Worm (Caenorhabditis elegans) whole organism, L3 larva: ENCODE measurements around the gene F46H5.2.

ENCODE experiments used
- ZK546.5 ChIP-seq: sonication (generic microtip); optimal IDR thresholded peaks from 2 replicates; lab custom pipeline; 2017; ENCODE audit warnings: missing biosample characterization, missing genetic modification characterization
- aly-2 ChIP-seq: fragments of 150-350 bp; optimal IDR thresholded peaks from 2 replicates; lab custom pipeline; 2014; ENCODE audit warnings: missing biosample characterization, missing genetic modification characterization
- ceh-28 ChIP-seq: fragments of 150-350 bp; optimal IDR thresholded peaks from 2 replicates; lab custom pipeline; 2014; ENCODE audit warnings: missing biosample characterization, missing genetic modification reagents, missing genetic modification characterization
- ceh-82 ChIP-seq: fragments of 150-350 bp; optimal IDR thresholded peaks from 2 replicates; lab custom pipeline; 2014; ENCODE audit warnings: missing biosample characterization, missing genetic modification characterization
- ceh-9 ChIP-seq: sonication (generic microtip); optimal IDR thresholded peaks from 2 replicates; lab custom pipeline; 2018; ENCODE audit warnings: missing biosample characterization, missing genetic modification characterization
- daf-12 ChIP-seq: fragments of 150-350 bp; optimal IDR thresholded peaks from 2 replicates; lab custom pipeline; 2014; ENCODE audit warnings: missing biosample characterization, missing genetic modification reagents, missing genetic modification characterization
- egl-27 ChIP-seq: sonication (generic microtip); optimal IDR thresholded peaks from 4 replicates; lab custom pipeline; 2017; ENCODE audit warnings: missing biosample characterization, missing genetic modification reagents, missing genetic modification characterization
- elt-2 ChIP-seq: sonication (generic microtip); optimal IDR thresholded peaks from 2 replicates; lab custom pipeline; 2016; ENCODE audit warnings: missing genetic modification reagents, mild to moderate bottlenecking, missing genetic modification characterization, missing compliant biosample characterization
- elt-3 ChIP-seq, 3 experiments: fragments of 150-350 bp in 1 of 3; sonication (generic microtip) in 2 of 3; optimal IDR thresholded peaks; 2 replicates in 2 of 3; 4 replicates in 1 of 3; lab custom pipeline; 2014 to 2017; ENCODE audit warnings: missing biosample characterization in 3 of 3, missing genetic modification characterization in 3 of 3
- eor-1 ChIP-seq, 2 experiments: fragments of 150-350 bp; optimal IDR thresholded peaks; 2 replicates each; lab custom pipeline; 2014 to 2018; ENCODE audit warnings: missing biosample characterization in 2 of 2, missing genetic modification characterization in 2 of 2
- fkh-10 ChIP-seq: sonication (generic microtip); optimal IDR thresholded peaks from 2 replicates; lab custom pipeline; 2017; ENCODE audit warnings: missing biosample characterization, missing genetic modification reagents, missing genetic modification characterization
- fkh-2 ChIP-seq: fragments of 150-350 bp; optimal IDR thresholded peaks from 2 replicates; lab custom pipeline; 2014; ENCODE audit warnings: missing biosample characterization, missing genetic modification reagents, missing genetic modification characterization
- hmg-11 ChIP-seq: sonication (generic microtip); optimal IDR thresholded peaks from 2 replicates; lab custom pipeline; 2016; ENCODE audit warnings: missing genetic modification characterization, missing compliant biosample characterization
- lin-39 ChIP-seq: fragments of 150-350 bp; optimal IDR thresholded peaks from 2 replicates; lab custom pipeline; 2018; ENCODE audit warnings: missing biosample characterization, missing genetic modification reagents, missing genetic modification characterization
- lsy-12 ChIP-seq: sonication (generic microtip); optimal IDR thresholded peaks from 2 replicates; lab custom pipeline; 2016; ENCODE audit warnings: mild to moderate bottlenecking, missing genetic modification characterization, missing compliant biosample characterization
- mdl-1 ChIP-seq: fragments of 150-350 bp; optimal IDR thresholded peaks from 2 replicates; lab custom pipeline; 2014; ENCODE audit warnings: missing biosample characterization, missing genetic modification characterization
- mml-1 ChIP-seq: fragments of 150-350 bp; sonication (generic microtip); optimal IDR thresholded peaks from 3 replicates; lab custom pipeline; 2014; ENCODE audit warnings: missing biosample characterization, missing genetic modification characterization
- nhr-12 ChIP-seq: fragments of 150-350 bp; optimal IDR thresholded peaks from 2 replicates; lab custom pipeline; 2014; ENCODE audit warnings: missing biosample characterization, missing genetic modification characterization
- nhr-23 ChIP-seq: fragments of 150-350 bp; optimal IDR thresholded peaks from 2 replicates; lab custom pipeline; 2014; ENCODE audit warnings: missing biosample characterization, missing genetic modification reagents, missing genetic modification characterization
- nhr-237 ChIP-seq: fragments of 150-350 bp; optimal IDR thresholded peaks from 2 replicates; lab custom pipeline; 2014; ENCODE audit warnings: missing biosample characterization, missing genetic modification characterization
- nhr-25 ChIP-seq: sonication (generic microtip); optimal IDR thresholded peaks from 2 replicates; lab custom pipeline; 2017; ENCODE audit warnings: missing biosample characterization, missing genetic modification characterization
- nhr-67 ChIP-seq: fragments of 150-350 bp; optimal IDR thresholded peaks from 2 replicates; lab custom pipeline; 2014; ENCODE audit warnings: missing biosample characterization, missing genetic modification characterization
- nhr-76 ChIP-seq: fragments of 150-350 bp; sonication (generic microtip); optimal IDR thresholded peaks from 5 replicates; lab custom pipeline; 2014; ENCODE audit warnings: missing biosample characterization, missing genetic modification characterization
- pha-4 ChIP-seq: fragments of 150-350 bp; optimal IDR thresholded peaks from 2 replicates; lab custom pipeline; 2014; ENCODE audit warnings: missing biosample characterization, missing genetic modification reagents, missing genetic modification characterization
- pqm-1 ChIP-seq: fragments of 150-350 bp; optimal IDR thresholded peaks from 2 replicates; lab custom pipeline; 2017; ENCODE audit warnings: missing biosample characterization, missing genetic modification characterization, inconsistent platforms
- sea-2 ChIP-seq: fragments of 150-350 bp; sonication (generic microtip); optimal IDR thresholded peaks from 4 replicates; lab custom pipeline; 2014; ENCODE audit warnings: missing biosample characterization, missing genetic modification reagents, missing genetic modification characterization
- unc-62 ChIP-seq: fragments of 150-350 bp; sonication (generic microtip); optimal IDR thresholded peaks from 4 replicates; lab custom pipeline; 2014; ENCODE audit warnings: missing biosample characterization, missing genetic modification reagents, missing genetic modification characterization
- zag-1 ChIP-seq: fragments of 150-350 bp; optimal IDR thresholded peaks from 2 replicates; lab custom pipeline; 2014; ENCODE audit warnings: missing biosample characterization, missing genetic modification characterization
- ztf-4 ChIP-seq: fragments of 150-350 bp; optimal IDR thresholded peaks from 2 replicates; lab custom pipeline; 2014; ENCODE audit warnings: missing biosample characterization, missing genetic modification characterization

Gene F46H5.2

ce11 chrX:7264591-7265306 is 699 bp upstream of the F46H5.2 start (continued):
- TF ChIP-seq pha-4 (tag; lab: Kevin White, UChicago) = peak; percentile 93

- TF ChIP-seq elt-2 (tag; lab: Kevin White, UChicago) = no peak
- no peak for TF ChIP-seq nhr-237
- no peak for TF ChIP-seq pqm-1 (tag; lab: Kevin White, UChicago)
- TF ChIP-seq nhr-67 (tag; lab: Kevin White, UChicago) = no peak
- no peak for TF ChIP-seq aly-2
- no peak for TF ChIP-seq unc-62 (GFP tag; lab: Kevin White, UChicago)
- no peak for TF ChIP-seq mml-1 (tag; lab: Kevin White, UChicago)
- no peak for TF ChIP-seq lsy-12 (tag; lab: Kevin White, UChicago)
- TF ChIP-seq lin-39 = no peak
These were observed 3.5 kb downstream of the F46H5.2 start for ce11 chrX:7268965-7269364.

- TF ChIP-seq eor-1 (tag; optimal IDR thresholded peaks at IDR 0.05; lab: Kevin White, UChicago) (no peak), nhr-23 (tag; lab: Kevin White, UChicago) (no peak), elt-2 (tag; lab: Kevin White, UChicago) (no peak), nhr-12 (tag; lab: Kevin White, UChicago) (no peak), lin-39 (no peak), mdl-1 (tag; lab: Kevin White, UChicago) (no peak), ceh-28 (tag; lab: Kevin White, UChicago) (no peak), ztf-4 (no peak), nhr-67 (tag; lab: Kevin White, UChicago) (no peak), lsy-12 (tag; lab: Kevin White, UChicago) (no peak), sea-2 (GFP tag; lab: Kevin White, UChicago) (no peak), ceh-82 (tag; lab: Kevin White, UChicago) (no peak), egl-27 (no peak), zag-1 (tag; lab: Kevin White, UChicago) (no peak)
These were observed 3.9 kb downstream of the F46H5.2 start, which contains the start of gene grd-7 for ce11 chrX:7269379-7269778. Gene grd-7, minus strand, starts transcription at chrX:7269479.

ce11 chrX:7271968-7272367 is 6.5 kb downstream of the F46H5.2 start, which contains the start of gene F46H5.11:
Gene F46H5.11, minus strand, starts transcription at chrX:7272068.
- TF ChIP-seq fkh-10 = no peak
- no peak for TF ChIP-seq daf-12 (tag; lab: Kevin White, UChicago)
- no peak for TF ChIP-seq mml-1 (tag; lab: Kevin White, UChicago)
- no peak for TF ChIP-seq ceh-9 (tag; lab: Kevin White, UChicago)
- no peak for TF ChIP-seq egl-27
- no peak for TF ChIP-seq nhr-237
- no peak for TF ChIP-seq zag-1 (tag; lab: Kevin White, UChicago)
- TF ChIP-seq elt-3 (tag; optimal IDR thresholded peaks at IDR 0.05; lab: Kevin White, UChicago) = no peak

- no peak for TF ChIP-seq fkh-2 (tag; lab: Kevin White, UChicago)
These were observed 12.6 kb downstream of the F46H5.2 start for ce11 chrX:7278095-7278494.

- TF ChIP-seq ceh-9 (tag; lab: Kevin White, UChicago) (no peak), nhr-76 (tag; lab: Kevin White, UChicago) (no peak), hmg-11 (tag; lab: Kevin White, UChicago) (no peak), ZK546.5 (no peak), nhr-25 (tag; lab: Kevin White, UChicago) (no peak), ceh-82 (tag; lab: Kevin White, UChicago) (no peak), sea-2 (GFP tag; lab: Kevin White, UChicago) (no peak)
These were observed 14.4 kb downstream of the F46H5.2 start, which contains the start of gene unc-10 for ce11 chrX:7279671-7280389. Gene unc-10, minus strand, starts transcription at chrX:7280322.
